Fruit fly (Drosophila melanogaster) whole organism, embryonic: ENCODE data around the gene Delta.

ENCODE experiments used
- Atf3 ChIP-seq: fragments of 200-800 bp; sonication (Bioruptor generic); optimal IDR thresholded peaks from 3 replicates; lab custom pipeline; 2016; ENCODE audit warnings: missing biosample characterization, missing genetic modification characterization
- CG10431 ChIP-seq: fragments of 200-800 bp; sonication (Bioruptor generic); optimal IDR thresholded peaks from 3 replicates; lab custom pipeline; 2018; ENCODE audit warnings: missing biosample characterization, mild to moderate bottlenecking, missing genetic modification characterization
- CG10959 ChIP-seq: fragments of 200-800 bp; sonication (Bioruptor generic); IDR thresholded peaks from 2 replicates; pipeline ENCODE4 v1.3.6; 2022; ENCODE audit warnings: missing biosample characterization, missing genetic modification characterization
- CG11398 ChIP-seq: fragments of 200-800 bp; sonication (Bioruptor generic); optimal IDR thresholded peaks from 2 replicates; lab custom pipeline; 2016; ENCODE audit warnings: missing biosample characterization, missing genetic modification characterization
- CG11504 ChIP-seq: fragments of 200-800 bp; sonication (Bioruptor generic); optimal IDR thresholded peaks from 3 replicates; lab custom pipeline; 2019; ENCODE audit warnings: missing biosample characterization, mild to moderate bottlenecking, missing genetic modification characterization, moderate library complexity
- CG12155 ChIP-seq: fragments of 200-800 bp; sonication (Bioruptor generic); optimal IDR thresholded peaks from 3 replicates; lab custom pipeline; 2016; ENCODE audit warnings: missing biosample characterization, missing genetic modification characterization
- CG15601 ChIP-seq: fragments of 200-800 bp; sonication (Bioruptor generic); optimal IDR thresholded peaks from 3 replicates; lab custom pipeline; 2019; ENCODE audit warnings: missing biosample characterization, mild to moderate bottlenecking, missing genetic modification characterization, moderate library complexity
- CG1602 ChIP-seq: fragments of 200-800 bp; sonication (Bioruptor generic); optimal IDR thresholded peaks from 3 replicates; lab custom pipeline; 2016; ENCODE audit warnings: missing biosample characterization, missing genetic modification characterization
- CG16863 ChIP-seq: fragments of 200-800 bp; sonication (Bioruptor generic); optimal IDR thresholded peaks from 3 replicates; lab custom pipeline; 2016; ENCODE audit warnings: missing biosample characterization, missing genetic modification characterization
- CG17328 ChIP-seq: fragments of 200-800 bp; sonication (Bioruptor generic); IDR thresholded peaks from 2 replicates; pipeline ENCODE4 v1.3.6; 2022; ENCODE audit warnings: missing biosample characterization, missing genetic modification characterization
- CG1832 ChIP-seq: fragments of 200-800 bp; sonication (Bioruptor generic); optimal IDR thresholded peaks from 2 replicates; lab custom pipeline; 2017; ENCODE audit warnings: missing biosample characterization, mild to moderate bottlenecking, missing genetic modification characterization, inconsistent platforms
- CG18619 ChIP-seq: fragments of 200-800 bp; sonication (Bioruptor generic); optimal IDR thresholded peaks from 3 replicates; lab custom pipeline; 2017; ENCODE audit warnings: missing biosample characterization, mild to moderate bottlenecking, missing genetic modification characterization
- CG3407 ChIP-seq: fragments of 200-800 bp; sonication (Bioruptor generic); optimal IDR thresholded peaks from 2 replicates; lab custom pipeline; 2018; ENCODE audit warnings: missing biosample characterization, mild to moderate bottlenecking, missing genetic modification characterization
- CG42726 ChIP-seq: fragments of 200-800 bp; sonication (Bioruptor generic); IDR thresholded peaks from 2 replicates; pipeline ENCODE4 v1.3.6; 2022; ENCODE audit warnings: missing biosample characterization, missing genetic modification characterization; ENCODE audit not compliant: partially characterized antibody
- CG4707 ChIP-seq: fragments of 200-800 bp; sonication (Bioruptor generic); optimal IDR thresholded peaks from 2 replicates; lab custom pipeline; 2018; ENCODE audit warnings: missing biosample characterization, mild to moderate bottlenecking, missing genetic modification characterization, moderate library complexity
- CG6813 ChIP-seq: fragments of 200-800 bp; sonication (Bioruptor generic); optimal IDR thresholded peaks from 2 replicates; lab custom pipeline; 2017; ENCODE audit warnings: missing biosample characterization, missing genetic modification characterization, mild to moderate bottlenecking, moderate library complexity, missing genetic modification reagents
- CG7271 ChIP-seq: fragments of 200-800 bp; sonication (Bioruptor generic); optimal IDR thresholded peaks from 2 replicates; lab custom pipeline; 2018; ENCODE audit warnings: missing biosample characterization, mild to moderate bottlenecking, missing genetic modification characterization, moderate library complexity
- CG7928 ChIP-seq: fragments of 200-800 bp; sonication (Bioruptor generic); optimal IDR thresholded peaks from 2 replicates; lab custom pipeline; 2017; ENCODE audit warnings: missing biosample characterization, mild to moderate bottlenecking, missing genetic modification characterization
- CG8281 ChIP-seq: fragments of 200-800 bp; sonication (Bioruptor generic); optimal IDR thresholded peaks from 2 replicates; lab custom pipeline; 2018; ENCODE audit warnings: missing biosample characterization, mild to moderate bottlenecking, missing genetic modification characterization, moderate library complexity
- Dip2 ChIP-seq: fragments of 200-800 bp; sonication (Bioruptor generic); IDR thresholded peaks from 2 replicates; pipeline ENCODE4 v1.3.6; 2022; ENCODE audit warnings: missing biosample characterization, missing genetic modification characterization
- Dp ChIP-seq: fragments of 200-800 bp; sonication (Bioruptor generic); optimal IDR thresholded peaks from 2 replicates; lab custom pipeline; 2018; ENCODE audit warnings: missing biosample characterization, mild to moderate bottlenecking, missing genetic modification characterization, moderate library complexity
- E2f2 ChIP-seq: fragments of 200-800 bp; sonication (Bioruptor generic); IDR thresholded peaks from 2 replicates; pipeline ENCODE4 v1.3.6; 2022; ENCODE audit warnings: missing biosample characterization, missing genetic modification characterization
- Ets97D ChIP-seq: fragments of 200-800 bp; sonication (Bioruptor generic); optimal IDR thresholded peaks from 3 replicates; lab custom pipeline; 2016; ENCODE audit warnings: missing biosample characterization, missing genetic modification characterization
- Fer1 ChIP-seq: fragments of 200-800 bp; sonication (Bioruptor generic); optimal IDR thresholded peaks from 2 replicates; lab custom pipeline; 2017; ENCODE audit warnings: missing biosample characterization, mild to moderate bottlenecking, missing genetic modification characterization
- Hey ChIP-seq: fragments of 200-800 bp; sonication (Bioruptor generic); optimal IDR thresholded peaks from 3 replicates; lab custom pipeline; 2018; ENCODE audit warnings: missing biosample characterization, mild to moderate bottlenecking, missing genetic modification characterization
- Hmr ChIP-seq: fragments of 200-800 bp; sonication (Bioruptor generic); optimal IDR thresholded peaks from 3 replicates; lab custom pipeline; 2017; ENCODE audit warnings: mild to moderate bottlenecking, missing biosample characterization, missing genetic modification reagents, missing genetic modification characterization
- Hr78 ChIP-seq, 2 experiments: fragments of 200-800 bp in 1 of 2; fragments of >200 bp in 1 of 2; sonication (Bioruptor generic) in 1 of 2; optimal IDR thresholded peaks; 2 replicates each; lab custom pipeline; 2017 to 2019; ENCODE audit warnings: missing biosample characterization in 2 of 2, missing genetic modification characterization in 2 of 2, mild to moderate bottlenecking in 1 of 2, moderate library complexity in 1 of 2
- Jarid2 ChIP-seq: fragments of 200-800 bp; sonication (Bioruptor generic); optimal IDR thresholded peaks from 3 replicates; lab custom pipeline; 2017; ENCODE audit warnings: mild to moderate bottlenecking, missing biosample characterization, missing genetic modification reagents, missing genetic modification characterization
- Side ChIP-seq: fragments of 200-800 bp; sonication (Bioruptor generic); optimal IDR thresholded peaks from 2 replicates; lab custom pipeline; 2016; ENCODE audit warnings: missing biosample characterization, missing genetic modification characterization
- Sox100B ChIP-seq: fragments of 200-800 bp; sonication (Bioruptor generic); optimal IDR thresholded peaks from 3 replicates; lab custom pipeline; 2018; ENCODE audit warnings: missing biosample characterization, mild to moderate bottlenecking, missing genetic modification characterization
- abd-A ChIP-seq: fragments of 200-800 bp; sonication (Bioruptor generic); optimal IDR thresholded peaks from 3 replicates; lab custom pipeline; 2019; ENCODE audit warnings: missing biosample characterization, mild to moderate bottlenecking, missing genetic modification characterization, moderate library complexity
- ac ChIP-seq: fragments of 200-800 bp; sonication (Bioruptor generic); optimal IDR thresholded peaks from 3 replicates; lab custom pipeline; 2017; ENCODE audit warnings: missing biosample characterization, mild to moderate bottlenecking, missing genetic modification characterization
- ase ChIP-seq: fragments of 200-800 bp; sonication (Bioruptor generic); IDR thresholded peaks from 3 replicates; pipeline ENCODE4 v1.3.6; 2022; ENCODE audit warnings: missing biosample characterization, missing genetic modification characterization
- az2 ChIP-seq: fragments of 200-800 bp; sonication (Bioruptor generic); optimal IDR thresholded peaks from 3 replicates; lab custom pipeline; 2016; ENCODE audit warnings: missing biosample characterization, missing genetic modification characterization
- bbx ChIP-seq: fragments of 200-800 bp; sonication (Bioruptor generic); IDR thresholded peaks from 2 replicates; pipeline ENCODE4 v1.3.6; 2022; ENCODE audit warnings: missing biosample characterization, missing genetic modification characterization; ENCODE audit not compliant: partially characterized antibody
- dan ChIP-seq: fragments of 200-800 bp; sonication (Bioruptor generic); IDR thresholded peaks from 2 replicates; pipeline ENCODE4 v1.3.6; 2022; ENCODE audit warnings: missing biosample characterization, missing genetic modification characterization
- dmrt99B ChIP-seq: fragments of 200-800 bp; sonication (Bioruptor generic); optimal IDR thresholded peaks from 2 replicates; lab custom pipeline; 2018; ENCODE audit warnings: missing biosample characterization, mild to moderate bottlenecking, missing genetic modification characterization, moderate library complexity
- fu2 ChIP-seq: fragments of 200-800 bp; sonication (Bioruptor generic); optimal IDR thresholded peaks from 2 replicates; lab custom pipeline; 2016; ENCODE audit warnings: missing biosample characterization, missing genetic modification characterization
- gcm2 ChIP-seq: fragments of 200-800 bp; sonication (Bioruptor generic); optimal IDR thresholded peaks from 2 replicates; lab custom pipeline; 2016; ENCODE audit warnings: missing biosample characterization, missing genetic modification characterization
- gem ChIP-seq: fragments of 200-800 bp; sonication (Bioruptor generic); optimal IDR thresholded peaks from 2 replicates; lab custom pipeline; 2019; ENCODE audit warnings: missing biosample characterization, mild to moderate bottlenecking, missing genetic modification characterization, moderate library complexity
- h ChIP-seq: fragments of >200 bp; optimal IDR thresholded peaks from 2 replicates; lab custom pipeline; 2017
- hbn ChIP-seq: fragments of 200-800 bp; sonication (Bioruptor generic); IDR thresholded peaks from 2 replicates; pipeline ENCODE4 v1.3.6; 2022; ENCODE audit warnings: missing biosample characterization, missing genetic modification characterization; ENCODE audit not compliant: partially characterized antibody
- org-1 ChIP-seq: fragments of 200-800 bp; sonication (Bioruptor generic); optimal IDR thresholded peaks from 2 replicates; lab custom pipeline; 2017; ENCODE audit warnings: missing biosample characterization, missing genetic modification characterization
- phol ChIP-seq: fragments of 200-800 bp; sonication (Bioruptor generic); optimal IDR thresholded peaks from 3 replicates; lab custom pipeline; 2018; ENCODE audit warnings: missing biosample characterization, mild to moderate bottlenecking, missing genetic modification characterization, moderate library complexity
- sc ChIP-seq, 3 experiments: fragments of >200 bp in 2 of 3; fragments of 200-800 bp in 1 of 3; sonication (Bioruptor generic) in 1 of 3; optimal IDR thresholded peaks; 2 replicates in 2 of 3; 3 replicates in 1 of 3; lab custom pipeline; 2017; ENCODE audit warnings: mild to moderate bottlenecking in 1 of 3, missing biosample characterization in 1 of 3, missing genetic modification characterization in 1 of 3, missing genetic modification reagents in 1 of 3
- schlank ChIP-seq: fragments of 200-800 bp; sonication (Bioruptor generic); optimal IDR thresholded peaks from 2 replicates; lab custom pipeline; 2018; ENCODE audit warnings: missing biosample characterization, mild to moderate bottlenecking, missing genetic modification characterization
- sisA ChIP-seq: fragments of 200-800 bp; sonication (Bioruptor generic); IDR thresholded peaks from 2 replicates; pipeline ENCODE4 v1.3.6; 2022; ENCODE audit warnings: missing biosample characterization, missing genetic modification characterization
- ttk ChIP-seq: fragments of 200-800 bp; sonication (Bioruptor generic); IDR thresholded peaks from 2 replicates; pipeline ENCODE4 v2.1.2; 2022; ENCODE audit warnings: missing biosample characterization, missing genetic modification characterization
- usp ChIP-seq: fragments of >200 bp; optimal IDR thresholded peaks from 2 replicates; lab custom pipeline; 2017; ENCODE audit warnings: missing biosample characterization, missing genetic modification characterization
- z ChIP-seq: fragments of 200-800 bp; sonication (Bioruptor generic); IDR thresholded peaks from 3 replicates; pipeline ENCODE4 v1.3.6; 2022; ENCODE audit warnings: missing biosample characterization, missing genetic modification characterization

Gene Delta

DNA sequence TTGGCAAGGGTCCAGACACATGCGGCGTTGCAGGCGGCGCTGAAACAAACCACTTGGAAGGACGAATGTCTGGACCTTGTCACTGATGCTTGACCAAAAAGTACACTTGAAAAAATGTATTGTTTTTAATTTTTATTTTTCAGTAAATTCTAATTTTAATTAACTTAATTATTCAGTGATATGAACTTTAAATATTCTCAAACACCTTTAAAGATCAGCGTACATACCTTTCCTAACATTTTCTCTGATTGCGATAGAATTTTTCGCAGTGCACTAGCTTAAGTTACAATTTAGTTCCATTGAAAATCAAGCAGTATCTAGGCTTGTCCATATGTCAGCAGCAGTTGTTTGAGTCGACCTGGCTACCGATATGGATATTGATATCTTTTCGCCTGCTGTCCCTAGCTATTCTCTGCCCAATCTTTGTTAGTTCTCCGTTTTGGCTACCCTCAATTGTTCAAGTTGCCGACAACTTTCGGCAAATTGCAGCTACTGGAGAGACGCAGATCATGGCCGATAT, 13.2 kb upstream of the Delta start (continued):
- peak; percentile 60 for TF ChIP-seq gem (tag; lab: Kevin White, UChicago)
- no peak for TF ChIP-seq Atf3 (GFP tag; lab: Kevin White, UChicago)
- no peak for TF ChIP-seq CG18619 (GFP tag; lab: Kevin White, UChicago)
- no peak for TF ChIP-seq CG16863 (GFP tag; lab: Kevin White, UChicago)
- 0 out of 2 replicates have a peak, but pooled peaks have one; percentile 24 for TF ChIP-seq CG17328 (GFP tag; lab: Robert Waterston, UW)
- no peak for TF ChIP-seq CG42726 (GFP tag; lab: Robert Waterston, UW)
- TF ChIP-seq Sox100B (GFP tag; lab: Kevin White, UChicago) = no peak
- no peak for TF ChIP-seq z (GFP tag; lab: Robert Waterston, UW)
- TF ChIP-seq dmrt99B (tag; lab: Kevin White, UChicago) = no peak
- no peak for TF ChIP-seq CG4707 (GFP tag; lab: Kevin White, UChicago)
- no peak for TF ChIP-seq CG7928 (GFP tag; lab: Kevin White, UChicago)
- TF ChIP-seq Dip2 = no peak
- TF ChIP-seq ase = no peak
- TF ChIP-seq ac (GFP tag; lab: Kevin White, UChicago) = peak; percentile 87
- TF ChIP-seq hbn (GFP tag; lab: Robert Waterston, UW) = no peak
- no peak for TF ChIP-seq h (lab: Kevin White, UChicago)
- TF ChIP-seq Fer1 (GFP tag; lab: Kevin White, UChicago) = no peak
- TF ChIP-seq CG11504 (tag; lab: Kevin White, UChicago) = no peak
- TF ChIP-seq CG11398 (GFP tag; lab: Kevin White, UChicago) = no peak
- TF ChIP-seq bbx (GFP tag; lab: Robert Waterston, UW) = no peak
- TF ChIP-seq org-1 = no peak
- TF ChIP-seq Ets97D (GFP tag; lab: Kevin White, UChicago) = no peak
- TF ChIP-seq Side = no peak
- no peak for TF ChIP-seq CG3407 (GFP tag; lab: Kevin White, UChicago)
- TF ChIP-seq dan (GFP tag; lab: Robert Waterston, UW) = no peak
- peak; percentile 4 for TF ChIP-seq CG6813 (GFP tag; lab: Kevin White, UChicago)
- no peak for TF ChIP-seq CG15601
- TF ChIP-seq az2 (GFP tag; lab: Kevin White, UChicago) = no peak
- TF ChIP-seq fu2 (GFP tag; lab: Kevin White, UChicago) = no peak
- no peak for TF ChIP-seq CG8281
- TF ChIP-seq phol = peak; percentile 56
- no peak for TF ChIP-seq gcm2 (GFP tag; lab: Kevin White, UChicago)
- no peak for TF ChIP-seq CG1832 (GFP tag; lab: Kevin White, UChicago)
- no peak for TF ChIP-seq abd-A (tag; lab: Kevin White, UChicago)
- TF ChIP-seq CG10959 = 0 out of 2 replicates have a peak, but pooled peaks have one; percentile 38
- no peak for TF ChIP-seq Jarid2
- no peak for TF ChIP-seq CG10431 (GFP tag; lab: Kevin White, UChicago)
- TF ChIP-seq E2f2 = no peak
- TF ChIP-seq sisA (GFP tag; lab: Robert Waterston, UW) = no peak
- TF ChIP-seq ttk (GFP tag; lab: Robert Waterston, UW) = no peak
- no peak for TF ChIP-seq Hr78 (GFP tag; optimal IDR thresholded peaks at IDR 0.05; lab: Kevin White, UChicago)
- peak; percentile 99 for TF ChIP-seq CG7271
- no peak for TF ChIP-seq Hey (tag; lab: Kevin White, UChicago)
- no peak for TF ChIP-seq Hmr (GFP tag; lab: Kevin White, UChicago)
- peak; percentile 24 for TF ChIP-seq CG1602 (GFP tag; lab: Kevin White, UChicago)
- no peak for TF ChIP-seq sc (optimal IDR thresholded peaks at IDR 0.05; lab: Kevin White, UChicago)
- no peak for TF ChIP-seq sc (GFP tag; optimal IDR thresholded peaks at IDR 0.05; lab: Kevin White, UChicago)
- TF ChIP-seq CG12155 (GFP tag; lab: Kevin White, UChicago) = peak; percentile 35
- TF ChIP-seq schlank (tag; lab: Kevin White, UChicago) = no peak
- TF ChIP-seq Dp = no peak
- no peak for TF ChIP-seq usp (GFP tag; lab: Kevin White, UChicago)
